Fruit fly (Drosophila melanogaster) whole organism, embryonic: Measurements from ENCODE around the gene vnd.
A peak's percentile ranks its signal among the peaks of the same experiment; 100 is the strongest.

ENCODE experiments used
- Adf1 ChIP-seq: fragments of 200-800 bp; sonication (Bioruptor generic); IDR thresholded peaks from 2 replicates; pipeline ENCODE4 v1.3.6; 2022; ENCODE audit warnings: missing biosample characterization, missing genetic modification characterization
- Asciz ChIP-seq: fragments of 200-800 bp; sonication (Bioruptor generic); optimal IDR thresholded peaks from 2 replicates; lab custom pipeline; 2017; ENCODE audit warnings: missing biosample characterization, mild to moderate bottlenecking, missing genetic modification characterization, missing genetic modification reagents
- B-H1 ChIP-seq: fragments of 200-800 bp; sonication (Bioruptor generic); IDR thresholded peaks from 3 replicates; pipeline ENCODE4 v1.3.6; 2022; ENCODE audit warnings: missing biosample characterization, missing genetic modification characterization
- CG10209 ChIP-seq: fragments of 200-800 bp; sonication (Bioruptor generic); optimal IDR thresholded peaks from 3 replicates; lab custom pipeline; 2017; ENCODE audit warnings: missing biosample characterization, mild to moderate bottlenecking, missing genetic modification characterization, missing genetic modification reagents
- CG10979 ChIP-seq: fragments of 200-800 bp; sonication (Bioruptor generic); optimal IDR thresholded peaks from 2 replicates; lab custom pipeline; 2018; ENCODE audit warnings: missing biosample characterization, mild to moderate bottlenecking, missing genetic modification characterization, moderate library complexity
- CG12659 ChIP-seq: fragments of 200-800 bp; sonication (Bioruptor generic); optimal IDR thresholded peaks from 3 replicates; lab custom pipeline; 2017; ENCODE audit warnings: mild to moderate bottlenecking, missing biosample characterization, missing genetic modification reagents, missing genetic modification characterization
- CG12942 ChIP-seq: fragments of 200-800 bp; sonication (Bioruptor generic); optimal IDR thresholded peaks from 3 replicates; lab custom pipeline; 2016; ENCODE audit warnings: missing biosample characterization, missing genetic modification characterization
- CG13296 ChIP-seq: fragments of 200-800 bp; sonication (Bioruptor generic); optimal IDR thresholded peaks from 3 replicates; lab custom pipeline; 2018; ENCODE audit warnings: missing biosample characterization, mild to moderate bottlenecking, missing genetic modification characterization
- CG13775 ChIP-seq: fragments of 200-800 bp; sonication (Bioruptor generic); optimal IDR thresholded peaks from 3 replicates; lab custom pipeline; 2017; ENCODE audit warnings: missing biosample characterization, mild to moderate bottlenecking, missing genetic modification characterization
- CG14710 ChIP-seq: fragments of 200-800 bp; sonication (Bioruptor generic); optimal IDR thresholded peaks from 3 replicates; lab custom pipeline; 2019; ENCODE audit warnings: missing biosample characterization, mild to moderate bottlenecking, missing genetic modification characterization, moderate library complexity
- CG15269 ChIP-seq: fragments of 200-800 bp; sonication (Bioruptor generic); optimal IDR thresholded peaks from 2 replicates; lab custom pipeline; 2018; ENCODE audit warnings: missing biosample characterization, mild to moderate bottlenecking, missing genetic modification characterization, moderate library complexity
- CG15514 ChIP-seq: fragments of 200-800 bp; sonication (Bioruptor generic); optimal IDR thresholded peaks from 3 replicates; lab custom pipeline; 2017; ENCODE audit warnings: missing biosample characterization, missing genetic modification characterization, mild to moderate bottlenecking, moderate library complexity, missing genetic modification reagents
- CG15601 ChIP-seq: fragments of 200-800 bp; sonication (Bioruptor generic); optimal IDR thresholded peaks from 3 replicates; lab custom pipeline; 2019; ENCODE audit warnings: missing biosample characterization, mild to moderate bottlenecking, missing genetic modification characterization, moderate library complexity
- CG16863 ChIP-seq: fragments of 200-800 bp; sonication (Bioruptor generic); optimal IDR thresholded peaks from 3 replicates; lab custom pipeline; 2016; ENCODE audit warnings: missing biosample characterization, missing genetic modification characterization
- CG17186 ChIP-seq: fragments of 200-800 bp; sonication (Bioruptor generic); optimal IDR thresholded peaks from 3 replicates; lab custom pipeline; 2017; ENCODE audit warnings: missing biosample characterization, missing genetic modification reagents, missing genetic modification characterization
- CG17912 ChIP-seq: fragments of 200-800 bp; sonication (Bioruptor generic); optimal IDR thresholded peaks from 2 replicates; lab custom pipeline; 2018; ENCODE audit warnings: missing biosample characterization, mild to moderate bottlenecking, missing genetic modification characterization
- CG2120 ChIP-seq: fragments of 200-800 bp; sonication (Bioruptor generic); optimal IDR thresholded peaks from 3 replicates; lab custom pipeline; 2016; ENCODE audit warnings: missing biosample characterization, missing genetic modification characterization
- CG2199 ChIP-seq: fragments of 200-800 bp; sonication (Bioruptor generic); IDR thresholded peaks from 3 replicates; pipeline ENCODE4 v1.3.6; 2022; ENCODE audit warnings: missing biosample characterization, missing genetic modification characterization
- CG3281 ChIP-seq: fragments of 200-800 bp; sonication (Bioruptor generic); optimal IDR thresholded peaks from 3 replicates; lab custom pipeline; 2017; ENCODE audit warnings: missing biosample characterization, mild to moderate bottlenecking, missing genetic modification characterization
- CG4730 ChIP-seq: fragments of 200-800 bp; sonication (Bioruptor generic); IDR thresholded peaks from 2 replicates; pipeline ENCODE4 v1.3.6; 2022; ENCODE audit warnings: missing biosample characterization, missing genetic modification characterization
- CG5245 ChIP-seq: fragments of 200-800 bp; sonication (Bioruptor generic); optimal IDR thresholded peaks from 3 replicates; lab custom pipeline; 2016; ENCODE audit warnings: missing biosample characterization, missing genetic modification characterization
- CG6254 ChIP-seq: fragments of 200-800 bp; sonication (Bioruptor generic); optimal IDR thresholded peaks from 3 replicates; lab custom pipeline; 2017; ENCODE audit warnings: mild to moderate bottlenecking, missing biosample characterization, missing genetic modification reagents, missing genetic modification characterization
- CG6791 ChIP-seq: fragments of 200-800 bp; sonication (Bioruptor generic); IDR thresholded peaks from 3 replicates; pipeline ENCODE4 v1.3.6; 2022; ENCODE audit warnings: missing biosample characterization, missing genetic modification characterization; ENCODE audit not compliant: partially characterized antibody
- CG7839 ChIP-seq: fragments of 200-800 bp; sonication (Bioruptor generic); optimal IDR thresholded peaks from 3 replicates; lab custom pipeline; 2018; ENCODE audit warnings: missing biosample characterization, mild to moderate bottlenecking, missing genetic modification characterization, moderate library complexity
- CG8765 ChIP-seq: fragments of 200-800 bp; sonication (Bioruptor generic); IDR thresholded peaks from 2 replicates; pipeline ENCODE4 v1.3.6; 2022; ENCODE audit warnings: missing biosample characterization, missing genetic modification characterization
- CG9876 ChIP-seq: fragments of 200-800 bp; sonication (Bioruptor generic); optimal IDR thresholded peaks from 2 replicates; lab custom pipeline; 2016; ENCODE audit warnings: missing biosample characterization, missing genetic modification characterization
- CoRest ChIP-seq: fragments of 200-800 bp; sonication (Bioruptor generic); optimal IDR thresholded peaks from 3 replicates; lab custom pipeline; 2018; ENCODE audit warnings: missing biosample characterization, mild to moderate bottlenecking, missing genetic modification characterization, moderate library complexity
- Dref ChIP-seq: fragments of 200-800 bp; sonication (Bioruptor generic); IDR thresholded peaks from 2 replicates; pipeline ENCODE4 v1.3.6; 2022; ENCODE audit warnings: missing biosample characterization, missing genetic modification characterization
- HLH54F ChIP-seq: fragments of 200-800 bp; sonication (Bioruptor generic); optimal IDR thresholded peaks from 3 replicates; lab custom pipeline; 2016; ENCODE audit warnings: missing biosample characterization, missing genetic modification characterization
- HmgZ ChIP-seq: fragments of 200-800 bp; sonication (Bioruptor generic); optimal IDR thresholded peaks from 2 replicates; lab custom pipeline; 2018; ENCODE audit warnings: missing biosample characterization, mild to moderate bottlenecking, missing genetic modification characterization
- Myb ChIP-seq: fragments of 200-800 bp; sonication (Bioruptor generic); optimal IDR thresholded peaks from 2 replicates; lab custom pipeline; 2016; ENCODE audit warnings: missing biosample characterization, missing genetic modification characterization
- NC2β ChIP-seq: fragments of 200-800 bp; sonication (Bioruptor generic); optimal IDR thresholded peaks from 2 replicates; lab custom pipeline; 2016; ENCODE audit warnings: missing biosample characterization, missing genetic modification characterization
- Opbp ChIP-seq: fragments of 200-800 bp; sonication (Bioruptor generic); IDR thresholded peaks from 3 replicates; pipeline ENCODE4 v1.3.6; 2022; ENCODE audit warnings: missing biosample characterization, missing genetic modification characterization; ENCODE audit not compliant: partially characterized antibody
- Sin3A ChIP-seq: fragments of >200 bp; optimal IDR thresholded peaks from 2 replicates; lab custom pipeline; 2018
- Taf1 ChIP-seq: fragments of 200-800 bp; sonication (Bioruptor generic); IDR thresholded peaks from 2 replicates; pipeline ENCODE4 v1.3.6; 2022; ENCODE audit warnings: missing biosample characterization, missing genetic modification characterization
- Xbp1 ChIP-seq: fragments of 200-800 bp; sonication (Bioruptor generic); optimal IDR thresholded peaks from 3 replicates; lab custom pipeline; 2016; ENCODE audit warnings: missing biosample characterization, mild to moderate bottlenecking, missing genetic modification characterization
- Xrp1 ChIP-seq: fragments of 200-800 bp; sonication (Bioruptor generic); IDR thresholded peaks from 2 replicates; pipeline ENCODE4 v1.3.6; 2022; ENCODE audit warnings: missing biosample characterization, missing genetic modification characterization
- bsh ChIP-seq, 2 experiments: fragments of 200-800 bp; sonication (Bioruptor generic); optimal IDR thresholded peaks; 2 replicates each; lab custom pipeline; 2017 to 2018; ENCODE audit warnings: mild to moderate bottlenecking in 2 of 2, missing biosample characterization in 2 of 2, missing genetic modification characterization in 2 of 2, moderate library complexity in 1 of 2
- crol ChIP-seq: fragments of 200-800 bp; sonication (Bioruptor generic); IDR thresholded peaks from 2 replicates; pipeline ENCODE4 v1.3.6; 2022; ENCODE audit warnings: missing biosample characterization, missing genetic modification characterization
- dimm ChIP-seq: fragments of 200-800 bp; sonication (Bioruptor generic); IDR thresholded peaks from 2 replicates; pipeline ENCODE4 v1.3.6; 2022; ENCODE audit warnings: missing biosample characterization, missing genetic modification characterization
- gfzf ChIP-seq: fragments of 200-800 bp; sonication (Bioruptor generic); optimal IDR thresholded peaks from 2 replicates; lab custom pipeline; 2016; ENCODE audit warnings: missing biosample characterization, mild to moderate bottlenecking, missing genetic modification characterization, moderate library complexity
- grn ChIP-seq: fragments of 200-800 bp; sonication (Bioruptor generic); optimal IDR thresholded peaks from 3 replicates; lab custom pipeline; 2017; ENCODE audit warnings: missing biosample characterization, missing genetic modification characterization
- hbn ChIP-seq: fragments of 200-800 bp; sonication (Bioruptor generic); IDR thresholded peaks from 2 replicates; pipeline ENCODE4 v1.3.6; 2022; ENCODE audit warnings: missing biosample characterization, missing genetic modification characterization; ENCODE audit not compliant: partially characterized antibody
- hth ChIP-seq: fragments of >200 bp; optimal IDR thresholded peaks from 2 replicates; lab custom pipeline; 2017; ENCODE audit warnings: inconsistent platforms
- lbe ChIP-seq: fragments of 200-800 bp; sonication (Bioruptor generic); optimal IDR thresholded peaks from 2 replicates; lab custom pipeline; 2016; ENCODE audit warnings: missing biosample characterization, mild to moderate bottlenecking, missing genetic modification characterization
- mam ChIP-seq: fragments of 200-800 bp; sonication (Bioruptor generic); optimal IDR thresholded peaks from 3 replicates; lab custom pipeline; 2016; ENCODE audit warnings: missing biosample characterization, missing genetic modification characterization
- org-1 ChIP-seq: fragments of 200-800 bp; sonication (Bioruptor generic); optimal IDR thresholded peaks from 2 replicates; lab custom pipeline; 2017; ENCODE audit warnings: missing biosample characterization, missing genetic modification characterization
- stwl ChIP-seq: fragments of 200-800 bp; sonication (Bioruptor generic); optimal IDR thresholded peaks from 3 replicates; lab custom pipeline; 2018; ENCODE audit warnings: missing biosample characterization, mild to moderate bottlenecking, missing genetic modification characterization, moderate library complexity
- tll ChIP-seq, 2 experiments: fragments of 200-800 bp in 1 of 2; fragments of >200 bp in 1 of 2; sonication (Bioruptor generic) in 1 of 2; optimal IDR thresholded peaks; 2 replicates each; lab custom pipeline; 2017 to 2019; ENCODE audit warnings: missing biosample characterization in 2 of 2, missing genetic modification characterization in 2 of 2, mild to moderate bottlenecking in 1 of 2, moderate library complexity in 1 of 2
- tup ChIP-seq: fragments of 200-800 bp; sonication (Bioruptor generic); optimal IDR thresholded peaks from 2 replicates; lab custom pipeline; 2016; ENCODE audit warnings: missing biosample characterization, mild to moderate bottlenecking, missing genetic modification characterization, moderate library complexity
- wor ChIP-seq: fragments of 200-800 bp; sonication (Bioruptor generic); IDR thresholded peaks from 2 replicates; pipeline ENCODE4 v1.3.6; 2022; ENCODE audit warnings: missing biosample characterization, missing genetic modification characterization
- z ChIP-seq: fragments of 200-800 bp; sonication (Bioruptor generic); IDR thresholded peaks from 3 replicates; pipeline ENCODE4 v1.3.6; 2022; ENCODE audit warnings: missing biosample characterization, missing genetic modification characterization

The vnd gene

dm6 chrX:620102-620430 is 38.1 kb downstream of the vnd start, which contains the start of gene spdi (continued):
- TF ChIP-seq z (GFP tag; lab: Robert Waterston, UW), result no peak
- no peak for TF ChIP-seq CG16863
- peak; percentile 46 for TF ChIP-seq CG17186 (GFP tag; lab: Kevin White, UChicago)
- no peak for TF ChIP-seq CG4730 (GFP tag; lab: Robert Waterston, UW)
- TF ChIP-seq Myb (GFP tag; lab: Kevin White, UChicago), result peak; percentile 58
- TF ChIP-seq Adf1 (GFP tag; lab: Robert Waterston, UW), result peak; percentile 91
- TF ChIP-seq CG3281 (GFP tag; lab: Kevin White, UChicago), result no peak
- TF ChIP-seq Xbp1 (GFP tag; lab: Kevin White, UChicago), result no peak
- TF ChIP-seq HmgZ (tag; lab: Kevin White, UChicago), result peak; percentile 19
- peak; percentile 61 for TF ChIP-seq CG15514
- TF ChIP-seq gfzf (GFP tag; lab: Kevin White, UChicago), result peak; percentile 86
- TF ChIP-seq CG7839 (tag; lab: Kevin White, UChicago), result no peak
- peak; percentile 81 for TF ChIP-seq stwl (tag; lab: Kevin White, UChicago)
- TF ChIP-seq CG10979, result no peak
- no peak for TF ChIP-seq dimm
- no peak for TF ChIP-seq CG2120
- no peak for TF ChIP-seq CG2199 (GFP tag; lab: Robert Waterston, UW)
- no peak for TF ChIP-seq CG10209
- TF ChIP-seq CG5245 (GFP tag; lab: Kevin White, UChicago), result no peak
- TF ChIP-seq crol (GFP tag; lab: Robert Waterston, UW), result no peak
- peak; percentile 26 for TF ChIP-seq CG17912 (GFP tag; lab: Kevin White, UChicago)
- TF ChIP-seq Dref (GFP tag; lab: Robert Waterston, UW), result peak; percentile 68
- TF ChIP-seq B-H1 (GFP tag; lab: Robert Waterston, UW), result no peak
- no peak for TF ChIP-seq Opbp (GFP tag; lab: Robert Waterston, UW)
- no peak for TF ChIP-seq HLH54F (GFP tag; lab: Kevin White, UChicago)
- TF ChIP-seq CG15269 (tag; lab: Kevin White, UChicago), result no peak
- no peak for TF ChIP-seq CG6254 (GFP tag; lab: Kevin White, UChicago)
- TF ChIP-seq org-1 (GFP tag; lab: Kevin White, UChicago), result no peak
- TF ChIP-seq CG9876 (GFP tag; lab: Kevin White, UChicago), result no peak
- peak; percentile 49; the same call in 1 of the 2 replicates for TF ChIP-seq hbn (GFP tag; lab: Robert Waterston, UW)
- TF ChIP-seq CG13775 (GFP tag; lab: Kevin White, UChicago), result no peak
- TF ChIP-seq tup (GFP tag; lab: Kevin White, UChicago), result no peak
- TF ChIP-seq tll (GFP tag; optimal IDR thresholded peaks at IDR 0.05; lab: Kevin White, UChicago), result no peak
- TF ChIP-seq wor (GFP tag; lab: Robert Waterston, UW), result no peak
- TF ChIP-seq mam, result no peak
- TF ChIP-seq Xrp1, result no peak
- no peak for TF ChIP-seq CG8765 (GFP tag; lab: Robert Waterston, UW)
- no peak for TF ChIP-seq grn (GFP tag; lab: Kevin White, UChicago)
- TF ChIP-seq CG14710 (tag; lab: Kevin White, UChicago), result peak; percentile 18
- TF ChIP-seq lbe, result no peak
- TF ChIP-seq Taf1 (GFP tag; lab: Robert Waterston, UW), result no peak
- no peak for TF ChIP-seq hth
- TF ChIP-seq Sin3A (lab: Kevin White, UChicago), result peak; percentile 39
- TF ChIP-seq CG6791 (GFP tag; lab: Robert Waterston, UW), result peak; percentile 50; the same call in 1 of the 3 replicates
- no peak for TF ChIP-seq NC2β (GFP tag; lab: Kevin White, UChicago)
- TF ChIP-seq CG15601 (tag; lab: Kevin White, UChicago), result no peak
- no peak for TF ChIP-seq CG12659 (GFP tag; lab: Kevin White, UChicago)
- TF ChIP-seq bsh (GFP tag; optimal IDR thresholded peaks at IDR 0.05; lab: Kevin White, UChicago), result no peak
- TF ChIP-seq CoRest (tag; lab: Kevin White, UChicago), result no peak
- TF ChIP-seq CG12942 (GFP tag; lab: Kevin White, UChicago), result no peak
- TF ChIP-seq Asciz, result no peak
- TF ChIP-seq CG13296 (GFP tag; lab: Kevin White, UChicago), result no peak
